Fruit fly (Drosophila melanogaster) whole organism, embryonic: ENCODE data around the gene cry.

Experiments used
- Asciz ChIP-seq: fragments of 200-800 bp; sonication (Bioruptor generic); optimal IDR thresholded peaks from 2 replicates; lab custom pipeline; 2017; ENCODE audit warnings: missing biosample characterization, mild to moderate bottlenecking, missing genetic modification characterization, missing genetic modification reagents
- Atf-2 ChIP-seq: fragments of 200-800 bp; sonication (Bioruptor generic); optimal IDR thresholded peaks from 2 replicates; lab custom pipeline; 2016; ENCODE audit warnings: missing biosample characterization, missing genetic modification characterization
- CG10979 ChIP-seq: fragments of 200-800 bp; sonication (Bioruptor generic); optimal IDR thresholded peaks from 2 replicates; lab custom pipeline; 2018; ENCODE audit warnings: missing biosample characterization, mild to moderate bottlenecking, missing genetic modification characterization, moderate library complexity
- CG11504 ChIP-seq: fragments of 200-800 bp; sonication (Bioruptor generic); optimal IDR thresholded peaks from 3 replicates; lab custom pipeline; 2019; ENCODE audit warnings: missing biosample characterization, mild to moderate bottlenecking, missing genetic modification characterization, moderate library complexity
- CG13624 ChIP-seq: fragments of 200-800 bp; sonication (Bioruptor generic); optimal IDR thresholded peaks from 2 replicates; lab custom pipeline; 2016; ENCODE audit warnings: missing biosample characterization, missing genetic modification characterization
- CG14710 ChIP-seq: fragments of 200-800 bp; sonication (Bioruptor generic); optimal IDR thresholded peaks from 3 replicates; lab custom pipeline; 2019; ENCODE audit warnings: missing biosample characterization, mild to moderate bottlenecking, missing genetic modification characterization, moderate library complexity
- CG15696 ChIP-seq: fragments of 200-800 bp; sonication (Bioruptor generic); optimal IDR thresholded peaks from 2 replicates; lab custom pipeline; 2019; ENCODE audit warnings: missing biosample characterization, mild to moderate bottlenecking, missing genetic modification characterization, moderate library complexity
- CG16815 ChIP-seq: fragments of 200-800 bp; sonication (Bioruptor generic); optimal IDR thresholded peaks from 3 replicates; lab custom pipeline; 2017; ENCODE audit warnings: missing biosample characterization, mild to moderate bottlenecking, missing genetic modification characterization
- CG17359 ChIP-seq: fragments of 200-800 bp; sonication (Bioruptor generic); optimal IDR thresholded peaks from 3 replicates; lab custom pipeline; 2018; ENCODE audit warnings: missing biosample characterization, mild to moderate bottlenecking, missing genetic modification characterization, moderate library complexity
- CG2202 ChIP-seq: fragments of 200-800 bp; sonication (Bioruptor generic); optimal IDR thresholded peaks from 2 replicates; lab custom pipeline; 2018; ENCODE audit warnings: missing biosample characterization, mild to moderate bottlenecking, missing genetic modification characterization
- CG2678 ChIP-seq: fragments of 200-800 bp; sonication (Bioruptor generic); optimal IDR thresholded peaks from 3 replicates; lab custom pipeline; 2019; ENCODE audit warnings: missing biosample characterization, mild to moderate bottlenecking, missing genetic modification characterization, moderate library complexity
- CG30403 ChIP-seq: fragments of 200-800 bp; sonication (Bioruptor generic); optimal IDR thresholded peaks from 3 replicates; lab custom pipeline; 2016; ENCODE audit warnings: missing biosample characterization, missing genetic modification characterization
- CG31441 ChIP-seq: fragments of 200-800 bp; sonication (Bioruptor generic); IDR thresholded peaks from 2 replicates; pipeline ENCODE4 v1.3.6; 2022; ENCODE audit warnings: missing biosample characterization, missing genetic modification characterization
- CG32532 ChIP-seq: fragments of 200-800 bp; sonication (Bioruptor generic); IDR thresholded peaks from 2 replicates; pipeline ENCODE4 v1.3.6; 2022; ENCODE audit warnings: missing biosample characterization, missing genetic modification characterization
- CG32772 ChIP-seq: fragments of 200-800 bp; sonication (Bioruptor generic); IDR thresholded peaks from 2 replicates; pipeline ENCODE4 v1.3.6; 2022; ENCODE audit warnings: missing biosample characterization, missing genetic modification characterization
- CG3407 ChIP-seq: fragments of 200-800 bp; sonication (Bioruptor generic); optimal IDR thresholded peaks from 2 replicates; lab custom pipeline; 2018; ENCODE audit warnings: missing biosample characterization, mild to moderate bottlenecking, missing genetic modification characterization
- CG6254 ChIP-seq: fragments of 200-800 bp; sonication (Bioruptor generic); optimal IDR thresholded peaks from 3 replicates; lab custom pipeline; 2017; ENCODE audit warnings: mild to moderate bottlenecking, missing biosample characterization, missing genetic modification reagents, missing genetic modification characterization
- CG6689 ChIP-seq: fragments of 200-800 bp; sonication (Bioruptor generic); IDR thresholded peaks from 2 replicates; pipeline ENCODE4 v1.3.6; 2022; ENCODE audit warnings: missing biosample characterization, missing genetic modification characterization
- CG6854 ChIP-seq: fragments of 200-800 bp; sonication (Bioruptor generic); optimal IDR thresholded peaks from 3 replicates; lab custom pipeline; 2017; ENCODE audit warnings: missing biosample characterization, mild to moderate bottlenecking, missing genetic modification characterization
- CG8089 ChIP-seq: fragments of 200-800 bp; sonication (Bioruptor generic); optimal IDR thresholded peaks from 3 replicates; lab custom pipeline; 2016; ENCODE audit warnings: missing biosample characterization, missing genetic modification characterization
- CG9215 ChIP-seq: fragments of 200-800 bp; sonication (Bioruptor generic); IDR thresholded peaks from 2 replicates; pipeline ENCODE4 v1.3.6; 2022; ENCODE audit warnings: missing biosample characterization, missing genetic modification characterization
- CG9437 ChIP-seq: fragments of 200-800 bp; sonication (Bioruptor generic); optimal IDR thresholded peaks from 2 replicates; lab custom pipeline; 2018; ENCODE audit warnings: missing biosample characterization, mild to moderate bottlenecking, missing genetic modification characterization
- CG9727 ChIP-seq: fragments of 200-800 bp; sonication (Bioruptor generic); optimal IDR thresholded peaks from 3 replicates; lab custom pipeline; 2017; ENCODE audit warnings: missing biosample characterization, mild to moderate bottlenecking, missing genetic modification characterization
- CoRest ChIP-seq: fragments of 200-800 bp; sonication (Bioruptor generic); optimal IDR thresholded peaks from 3 replicates; lab custom pipeline; 2018; ENCODE audit warnings: missing biosample characterization, mild to moderate bottlenecking, missing genetic modification characterization, moderate library complexity
- Dp ChIP-seq: fragments of 200-800 bp; sonication (Bioruptor generic); optimal IDR thresholded peaks from 2 replicates; lab custom pipeline; 2018; ENCODE audit warnings: missing biosample characterization, mild to moderate bottlenecking, missing genetic modification characterization, moderate library complexity
- E2f2 ChIP-seq: fragments of 200-800 bp; sonication (Bioruptor generic); IDR thresholded peaks from 2 replicates; pipeline ENCODE4 v1.3.6; 2022; ENCODE audit warnings: missing biosample characterization, missing genetic modification characterization
- HmgD ChIP-seq: fragments of 200-800 bp; sonication (Bioruptor generic); optimal IDR thresholded peaks from 3 replicates; lab custom pipeline; 2016; ENCODE audit warnings: missing biosample characterization, missing genetic modification characterization
- Lpt ChIP-seq: fragments of >200 bp; optimal IDR thresholded peaks from 2 replicates; lab custom pipeline; 2018; ENCODE audit warnings: missing biosample characterization, missing genetic modification characterization
- Meics ChIP-seq: fragments of 200-800 bp; sonication (Bioruptor generic); optimal IDR thresholded peaks from 2 replicates; lab custom pipeline; 2017; ENCODE audit warnings: missing biosample characterization, mild to moderate bottlenecking, missing genetic modification characterization
- Mes4 ChIP-seq: fragments of 200-800 bp; sonication (Bioruptor generic); optimal IDR thresholded peaks from 2 replicates; lab custom pipeline; 2016; ENCODE audit warnings: missing biosample characterization, missing genetic modification characterization
- Nf-YC ChIP-seq: fragments of 200-800 bp; optimal IDR thresholded peaks from 3 replicates; lab custom pipeline; 2019; ENCODE audit warnings: missing biosample characterization, mild to moderate bottlenecking, missing genetic modification characterization, moderate library complexity
- cato ChIP-seq: fragments of 200-800 bp; sonication (Bioruptor generic); optimal IDR thresholded peaks from 2 replicates; lab custom pipeline; 2016; ENCODE audit warnings: missing biosample characterization, missing genetic modification characterization, borderline replicate concordance
- eve ChIP-seq, 2 experiments: fragments of >200 bp; optimal IDR thresholded peaks; 2 replicates each; lab custom pipeline; 2017; ENCODE audit warnings: missing biosample characterization in 2 of 2, missing genetic modification characterization in 2 of 2
- fd102C ChIP-seq: fragments of 200-800 bp; sonication (Bioruptor generic); optimal IDR thresholded peaks from 2 replicates; lab custom pipeline; 2018; ENCODE audit warnings: missing biosample characterization, mild to moderate bottlenecking, missing genetic modification characterization, moderate library complexity
- gsb-n ChIP-seq: fragments of 200-800 bp; sonication (Bioruptor generic); optimal IDR thresholded peaks from 3 replicates; lab custom pipeline; 2018; ENCODE audit warnings: missing biosample characterization, mild to moderate bottlenecking, missing genetic modification characterization
- ind ChIP-seq: fragments of 200-800 bp; sonication (Bioruptor generic); optimal IDR thresholded peaks from 3 replicates; lab custom pipeline; 2016; ENCODE audit warnings: missing biosample characterization, missing genetic modification characterization
- lilli ChIP-seq: fragments of 200-800 bp; sonication (Bioruptor generic); optimal IDR thresholded peaks from 3 replicates; lab custom pipeline; 2016; ENCODE audit warnings: missing biosample characterization, missing genetic modification characterization
- lola ChIP-seq, 3 experiments: fragments of >200 bp in 2 of 3; fragments of 200-800 bp in 1 of 3; sonication (Bioruptor generic) in 1 of 3; optimal IDR thresholded peaks; 2 replicates each; lab custom pipeline; 2017 to 2019; ENCODE audit warnings: missing biosample characterization in 3 of 3, missing genetic modification characterization in 3 of 3, mild to moderate bottlenecking in 1 of 3, moderate library complexity in 1 of 3
- org-1 ChIP-seq: fragments of 200-800 bp; sonication (Bioruptor generic); optimal IDR thresholded peaks from 2 replicates; lab custom pipeline; 2017; ENCODE audit warnings: missing biosample characterization, missing genetic modification characterization
- prd ChIP-seq, 3 experiments: fragments of >200 bp in 2 of 3; fragments of 200-800 bp in 1 of 3; sonication (Bioruptor generic) in 1 of 3; optimal IDR thresholded peaks in 2 of 3; IDR thresholded peaks in 1 of 3; 2 replicates in 2 of 3; 3 replicates in 1 of 3; pipeline versions ENCODE4 v1.3.6 to Lab custom; 2017 to 2022; ENCODE audit warnings: missing biosample characterization in 1 of 3, missing genetic modification characterization in 1 of 3
- pum ChIP-seq: fragments of 200-800 bp; sonication (Bioruptor generic); optimal IDR thresholded peaks from 2 replicates; lab custom pipeline; 2016; ENCODE audit warnings: missing biosample characterization, missing genetic modification characterization
- ro ChIP-seq: fragments of 200-800 bp; sonication (Bioruptor generic); IDR thresholded peaks from 2 replicates; pipeline ENCODE4 v1.3.6; 2022; ENCODE audit warnings: missing biosample characterization, missing genetic modification characterization
- sc ChIP-seq, 3 experiments: fragments of >200 bp in 2 of 3; fragments of 200-800 bp in 1 of 3; sonication (Bioruptor generic) in 1 of 3; optimal IDR thresholded peaks; 2 replicates in 2 of 3; 3 replicates in 1 of 3; lab custom pipeline; 2017; ENCODE audit warnings: mild to moderate bottlenecking in 1 of 3, missing biosample characterization in 1 of 3, missing genetic modification characterization in 1 of 3, missing genetic modification reagents in 1 of 3
- scrt ChIP-seq: fragments of 200-800 bp; sonication (Bioruptor generic); optimal IDR thresholded peaks from 2 replicates; lab custom pipeline; 2018; ENCODE audit warnings: missing biosample characterization, mild to moderate bottlenecking, missing genetic modification characterization, moderate library complexity
- sens ChIP-seq: fragments of 200-800 bp; sonication (Bioruptor generic); peaks from one replicate; lab custom pipeline; 2016; ENCODE audit warnings: missing biosample characterization, missing genetic modification characterization
- sima ChIP-seq: fragments of 200-800 bp; sonication (Bioruptor generic); optimal IDR thresholded peaks from 2 replicates; lab custom pipeline; 2016; ENCODE audit warnings: missing biosample characterization, missing genetic modification characterization
- slbo ChIP-seq: fragments of 200-800 bp; sonication (Bioruptor generic); IDR thresholded peaks from 2 replicates; pipeline ENCODE4 v1.3.6; 2022; ENCODE audit warnings: missing biosample characterization, missing genetic modification characterization
- slou ChIP-seq: fragments of 200-800 bp; sonication (Bioruptor generic); optimal IDR thresholded peaks from 3 replicates; lab custom pipeline; 2016; ENCODE audit warnings: missing biosample characterization, missing genetic modification characterization
- twi ChIP-seq: fragments of 200-800 bp; optimal IDR thresholded peaks from 2 replicates; lab custom pipeline; 2019; ENCODE audit warnings: missing biosample characterization, mild to moderate bottlenecking, missing genetic modification characterization, moderate library complexity

The cry gene

dm6 chr3R:19211778-19212177 lies at the start of gene cry:
TSS of gene cry (plus strand) at chr3R:19212154.
- TF ChIP-seq pum (GFP tag; lab: Kevin White, UChicago) (no peak), CG32772 (peak; percentile 52), HmgD (GFP tag; lab: Kevin White, UChicago) (no peak), cato (GFP tag; lab: Kevin White, UChicago) (no peak), CG9437 (GFP tag; lab: Kevin White, UChicago) (peak; percentile 64), CG2678 (tag; lab: Kevin White, UChicago) (peak; percentile 73), prd (optimal IDR thresholded peaks at IDR 0.05; lab: Kevin White, UChicago) (no peak), prd (GFP tag; IDR thresholded peaks at IDR 0.05; lab: Robert Waterston, UW) (no peak), CG10979 (tag; lab: Kevin White, UChicago) (peak; percentile 84), slbo (no peak), Atf-2 (GFP tag; lab: Kevin White, UChicago) (peak; percentile 8), Nf-YC (no peak), lilli (GFP tag; lab: Kevin White, UChicago) (no peak), CG2202 (tag; lab: Kevin White, UChicago) (peak; percentile 45), fd102C (GFP tag; lab: Kevin White, UChicago) (no peak), CG14710 (tag; lab: Kevin White, UChicago) (peak; percentile 64), CG6854 (GFP tag; lab: Kevin White, UChicago) (no peak), Asciz (GFP tag; lab: Kevin White, UChicago) (peak; percentile 26), CG13624 (GFP tag; lab: Kevin White, UChicago) (no peak), CG32532 (GFP tag; lab: Robert Waterston, UW) (no peak), Meics (peak; percentile 36), slou (no peak), sens (GFP tag; lab: Kevin White, UChicago) (peak; percentile 85), CG15696 (tag; lab: Kevin White, UChicago) (peak; percentile 19), ind (GFP tag; lab: Kevin White, UChicago) (peak; percentile 34), E2f2 (GFP tag; lab: Robert Waterston, UW) (peak; percentile 11; the same call in 1 of the 2 replicates), CG9727 (GFP tag; lab: Kevin White, UChicago) (peak; percentile 44), CoRest (tag; lab: Kevin White, UChicago) (peak; percentile 76), lola (GFP tag; optimal IDR thresholded peaks at IDR 0.05; lab: Kevin White, UChicago) (peak in 1 of 3 experiments; percentile 78), CG11504 (tag; lab: Kevin White, UChicago) (peak; percentile 80), CG16815 (peak; percentile 37), Mes4 (GFP tag; lab: Kevin White, UChicago) (no peak), twi (tag; lab: Kevin White, UChicago) (peak; percentile 76), CG17359 (tag; lab: Kevin White, UChicago) (peak; percentile 63), CG8089 (no peak), CG6689 (GFP tag; lab: Robert Waterston, UW) (peak; percentile 56; the same call in 1 of the 2 replicates), Lpt (GFP tag; lab: Kevin White, UChicago) (no peak), ro (GFP tag; lab: Robert Waterston, UW) (no peak), org-1 (GFP tag; lab: Kevin White, UChicago) (peak; percentile 26), scrt (GFP tag; lab: Kevin White, UChicago) (no peak), CG30403 (peak; percentile 60), Dp (no peak), sima (GFP tag; lab: Kevin White, UChicago) (no peak), gsb-n (peak; percentile 40), CG31441 (GFP tag; lab: Robert Waterston, UW) (peak; percentile 77; the same call in 1 of the 2 replicates), sc (optimal IDR thresholded peaks at IDR 0.05; lab: Kevin White, UChicago) (no peak), sc (GFP tag; optimal IDR thresholded peaks at IDR 0.05; lab: Kevin White, UChicago) (peak; percentile 67), CG9215 (GFP tag; lab: Robert Waterston, UW) (0 out of 2 replicates have a peak, but pooled peaks have one; percentile 14), eve (GFP tag; optimal IDR thresholded peaks at IDR 0.05; lab: Kevin White, UChicago) (peak in 1 of 2 experiments; percentile 82), CG3407 (GFP tag; lab: Kevin White, UChicago) (peak; percentile 34), CG6254 (GFP tag; lab: Kevin White, UChicago) (peak; percentile 32)
